Worm (Caenorhabditis elegans) whole organism, late embryonic: ENCODE results near the gene hpo-40.

ENCODE experiments used
- elt-2 ChIP-seq: sonication (generic microtip); optimal IDR thresholded peaks from 2 replicates; lab custom pipeline; 2016; ENCODE audit warnings: missing genetic modification reagents, missing genetic modification characterization, missing compliant biosample characterization
- fkh-10 ChIP-seq: fragments of 150-350 bp; optimal IDR thresholded peaks from 2 replicates; lab custom pipeline; 2014; ENCODE audit warnings: missing biosample characterization, missing genetic modification reagents, missing genetic modification characterization
- pag-3 ChIP-seq: sonication (generic microtip); optimal IDR thresholded peaks from 2 replicates; lab custom pipeline; 2016; ENCODE audit warnings: missing compliant biosample characterization, missing genetic modification characterization, borderline replicate concordance
- pha-4 ChIP-seq: fragments of 150-350 bp; optimal IDR thresholded peaks from 2 replicates; lab custom pipeline; 2018; ENCODE audit warnings: missing biosample characterization, missing genetic modification reagents, missing genetic modification characterization

DNA sequence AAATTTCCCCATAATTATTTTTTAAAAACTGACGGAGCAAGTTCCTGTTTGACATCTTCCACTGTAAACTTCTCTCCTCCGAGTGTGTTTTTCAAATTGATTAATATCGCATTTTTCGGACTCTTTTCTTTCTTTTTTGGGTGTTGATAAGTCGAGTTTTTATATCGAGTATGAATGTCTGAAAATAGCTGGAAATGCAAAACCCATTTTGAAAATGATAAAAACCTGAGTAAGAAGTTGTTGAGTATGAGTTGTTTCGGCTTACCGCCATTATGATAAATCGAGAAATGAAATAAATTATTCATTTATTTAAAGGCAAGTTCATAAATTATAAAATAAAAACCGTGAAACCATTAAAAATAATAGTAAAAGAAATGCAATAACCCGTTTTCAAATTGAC is 27.0 kb upstream of the hpo-40 start, which contains the start of gene ZK856.18:
- no peak for TF ChIP-seq elt-2 (tag; lab: Kevin White, UChicago)
- TF ChIP-seq pha-4 = no peak
- no peak for TF ChIP-seq fkh-10 (GFP tag; lab: Kevin White, UChicago)
- TF ChIP-seq pag-3 (tag; lab: Kevin White, UChicago) = no peak
